Fruit fly (Drosophila melanogaster): ENCODE data around the gene Klp98A.

DNA sequence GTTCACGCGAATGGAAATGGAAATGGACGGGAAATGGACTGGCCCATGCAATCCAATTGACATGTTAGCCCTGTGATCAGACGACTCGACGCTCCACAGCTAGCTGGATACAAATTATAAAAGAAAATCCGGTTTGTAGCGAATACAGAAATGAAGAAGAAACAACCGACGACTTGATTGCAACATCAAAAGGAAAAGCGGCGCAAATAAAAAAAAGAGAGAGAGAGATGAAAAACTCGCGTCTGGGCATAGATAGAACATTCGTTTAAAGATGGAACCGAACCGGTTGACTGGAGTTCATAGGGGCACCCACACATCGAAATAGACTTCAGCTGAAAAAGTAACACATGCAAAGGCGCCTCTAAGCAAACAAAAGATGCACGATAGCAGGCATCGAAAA, 3.1 kb downstream of the Klp98A start:
- TF ChIP-seq h (optimal IDR thresholded peaks at IDR 0.05) = no peak
- TF ChIP-seq Sin3A (optimal IDR thresholded peaks at IDR 0.05) = no peak
- TF ChIP-seq ttk (optimal IDR thresholded peaks at IDR 0.05) = no peak
